Worm (Caenorhabditis elegans) whole organism, L3 larva: ENCODE data around the gene BE0003N10.1.

Experiments
- aly-2 ChIP-seq: fragments of 150-350 bp; optimal IDR thresholded peaks from 2 replicates; lab custom pipeline; 2014; ENCODE audit warnings: missing biosample characterization, missing genetic modification characterization
- ama-1 ChIP-seq: fragments of 150-350 bp; optimal IDR thresholded peaks from 2 replicates; lab custom pipeline; 2018
- ceh-16 ChIP-seq: sonication (generic microtip); optimal IDR thresholded peaks from 2 replicates; lab custom pipeline; 2017; ENCODE audit warnings: missing biosample characterization, missing genetic modification characterization
- ceh-82 ChIP-seq: fragments of 150-350 bp; optimal IDR thresholded peaks from 2 replicates; lab custom pipeline; 2014; ENCODE audit warnings: missing biosample characterization, missing genetic modification characterization
- ceh-9 ChIP-seq: sonication (generic microtip); optimal IDR thresholded peaks from 2 replicates; lab custom pipeline; 2018; ENCODE audit warnings: missing biosample characterization, missing genetic modification characterization
- daf-12 ChIP-seq: fragments of 150-350 bp; optimal IDR thresholded peaks from 2 replicates; lab custom pipeline; 2014; ENCODE audit warnings: missing biosample characterization, missing genetic modification reagents, missing genetic modification characterization
- egl-5 ChIP-seq: fragments of 150-350 bp; optimal IDR thresholded peaks from 2 replicates; lab custom pipeline; 2017; ENCODE audit warnings: missing biosample characterization, missing genetic modification reagents, missing genetic modification characterization, inconsistent platforms
- elt-1 ChIP-seq: fragments of 150-350 bp; optimal IDR thresholded peaks from 2 replicates; lab custom pipeline; 2014; ENCODE audit warnings: missing biosample characterization, missing genetic modification characterization
- elt-2 ChIP-seq: sonication (generic microtip); optimal IDR thresholded peaks from 2 replicates; lab custom pipeline; 2016; ENCODE audit warnings: missing genetic modification reagents, mild to moderate bottlenecking, missing genetic modification characterization, missing compliant biosample characterization
- eor-1 ChIP-seq, 2 experiments: fragments of 150-350 bp; optimal IDR thresholded peaks; 2 replicates each; lab custom pipeline; 2014 to 2018; ENCODE audit warnings: missing biosample characterization in 2 of 2, missing genetic modification characterization in 2 of 2
- fkh-10 ChIP-seq: sonication (generic microtip); optimal IDR thresholded peaks from 2 replicates; lab custom pipeline; 2017; ENCODE audit warnings: missing biosample characterization, missing genetic modification reagents, missing genetic modification characterization
- fkh-2 ChIP-seq: fragments of 150-350 bp; optimal IDR thresholded peaks from 2 replicates; lab custom pipeline; 2014; ENCODE audit warnings: missing biosample characterization, missing genetic modification reagents, missing genetic modification characterization
- hmg-11 ChIP-seq: sonication (generic microtip); optimal IDR thresholded peaks from 2 replicates; lab custom pipeline; 2016; ENCODE audit warnings: missing genetic modification characterization, missing compliant biosample characterization
- jun-1 ChIP-seq: fragments of 150-350 bp; optimal IDR thresholded peaks from 2 replicates; lab custom pipeline; 2014; ENCODE audit warnings: missing biosample characterization, missing genetic modification reagents, missing genetic modification characterization
- lin-15B ChIP-seq: fragments of 150-350 bp; optimal IDR thresholded peaks from 2 replicates; lab custom pipeline; 2014; ENCODE audit warnings: missing biosample characterization, missing genetic modification characterization
- lin-39 ChIP-seq: fragments of 150-350 bp; optimal IDR thresholded peaks from 2 replicates; lab custom pipeline; 2018; ENCODE audit warnings: missing biosample characterization, missing genetic modification reagents, missing genetic modification characterization
- mdl-1 ChIP-seq: fragments of 150-350 bp; optimal IDR thresholded peaks from 2 replicates; lab custom pipeline; 2014; ENCODE audit warnings: missing biosample characterization, missing genetic modification characterization
- mml-1 ChIP-seq: fragments of 150-350 bp; sonication (generic microtip); optimal IDR thresholded peaks from 3 replicates; lab custom pipeline; 2014; ENCODE audit warnings: missing biosample characterization, missing genetic modification characterization
- nfya-1 ChIP-seq: sonication (generic microtip); optimal IDR thresholded peaks from 2 replicates; lab custom pipeline; 2017; ENCODE audit warnings: missing genetic modification characterization, mild to moderate bottlenecking, missing compliant biosample characterization, antibody characterized with exemption, moderate library complexity; ENCODE audit not compliant: insufficient read depth
- nhr-12 ChIP-seq: fragments of 150-350 bp; optimal IDR thresholded peaks from 2 replicates; lab custom pipeline; 2014; ENCODE audit warnings: missing biosample characterization, missing genetic modification characterization
- nhr-23 ChIP-seq: fragments of 150-350 bp; optimal IDR thresholded peaks from 2 replicates; lab custom pipeline; 2014; ENCODE audit warnings: missing biosample characterization, missing genetic modification reagents, missing genetic modification characterization
- nhr-28 ChIP-seq: fragments of 150-350 bp; optimal IDR thresholded peaks from 2 replicates; lab custom pipeline; 2014; ENCODE audit warnings: missing biosample characterization, missing genetic modification characterization
- nhr-43 ChIP-seq: sonication (generic microtip); optimal IDR thresholded peaks from 2 replicates; lab custom pipeline; 2016; ENCODE audit warnings: mild to moderate bottlenecking, missing genetic modification characterization, missing compliant biosample characterization; ENCODE audit not compliant: poor library complexity, severe bottlenecking
- nhr-67 ChIP-seq: fragments of 150-350 bp; optimal IDR thresholded peaks from 2 replicates; lab custom pipeline; 2014; ENCODE audit warnings: missing biosample characterization, missing genetic modification characterization
- nhr-76 ChIP-seq: fragments of 150-350 bp; sonication (generic microtip); optimal IDR thresholded peaks from 5 replicates; lab custom pipeline; 2014; ENCODE audit warnings: missing biosample characterization, missing genetic modification characterization
- nhr-77 ChIP-seq: fragments of 150-350 bp; optimal IDR thresholded peaks from 2 replicates; lab custom pipeline; 2014; ENCODE audit warnings: missing biosample characterization, missing genetic modification characterization
- pha-4 ChIP-seq: fragments of 150-350 bp; optimal IDR thresholded peaks from 2 replicates; lab custom pipeline; 2014; ENCODE audit warnings: missing biosample characterization, missing genetic modification reagents, missing genetic modification characterization
- pqm-1 ChIP-seq: fragments of 150-350 bp; optimal IDR thresholded peaks from 2 replicates; lab custom pipeline; 2017; ENCODE audit warnings: missing biosample characterization, missing genetic modification characterization, inconsistent platforms
- sea-2 ChIP-seq: fragments of 150-350 bp; sonication (generic microtip); optimal IDR thresholded peaks from 4 replicates; lab custom pipeline; 2014; ENCODE audit warnings: missing biosample characterization, missing genetic modification reagents, missing genetic modification characterization
- skn-1 ChIP-seq: fragments of 150-350 bp; optimal IDR thresholded peaks from 2 replicates; lab custom pipeline; 2014; ENCODE audit warnings: missing biosample characterization, missing genetic modification characterization
- snpc-4 ChIP-seq: fragments of 150-350 bp; optimal IDR thresholded peaks from 2 replicates; lab custom pipeline; 2014; ENCODE audit warnings: missing biosample characterization, missing genetic modification characterization
- unc-39 ChIP-seq: sonication (generic microtip); optimal IDR thresholded peaks from 4 replicates; lab custom pipeline; 2017; ENCODE audit warnings: missing biosample characterization, missing genetic modification characterization
- unc-62 ChIP-seq: fragments of 150-350 bp; sonication (generic microtip); optimal IDR thresholded peaks from 4 replicates; lab custom pipeline; 2014; ENCODE audit warnings: missing biosample characterization, missing genetic modification reagents, missing genetic modification characterization
- ztf-11 ChIP-seq: fragments of 150-350 bp; optimal IDR thresholded peaks from 2 replicates; lab custom pipeline; 2014; ENCODE audit warnings: missing biosample characterization, missing genetic modification characterization

BE0003N10.1 gene

ce11 chrIII:1020732-1021131 lies 16.6 kb upstream of the BE0003N10.1 start, which contains the start of gene clc-23:
Gene clc-23, plus strand, starts transcription at chrIII:1020954.
- peak; percentile 65 for TF ChIP-seq elt-2 (tag; lab: Kevin White, UChicago)
- no peak for TF ChIP-seq mml-1 (tag; lab: Kevin White, UChicago)
- TF ChIP-seq skn-1 (tag; lab: Kevin White, UChicago) = no peak
- TF ChIP-seq nhr-76 = no peak
- TF ChIP-seq nfya-1 (tag; lab: Kevin White, UChicago) = no peak
- no peak for TF ChIP-seq nhr-12 (tag; lab: Kevin White, UChicago)

ce11 chrIII:1026261-1026660 lies 11.0 kb upstream of the BE0003N10.1 start, which contains the start of gene clc-25:
Gene clc-25, minus strand, starts transcription at chrIII:1026361.
- peak; percentile 33 for TF ChIP-seq elt-2 (tag; lab: Kevin White, UChicago)
- TF ChIP-seq sea-2 (GFP tag; lab: Kevin White, UChicago) = no peak
- no peak for TF ChIP-seq elt-1
- TF ChIP-seq unc-62 (GFP tag; lab: Kevin White, UChicago) = no peak
- no peak for TF ChIP-seq nhr-28 (tag; lab: Kevin White, UChicago)
- TF ChIP-seq pqm-1 (tag; lab: Kevin White, UChicago) = no peak
- TF ChIP-seq hmg-11 (tag; lab: Kevin White, UChicago) = no peak
- TF ChIP-seq nhr-67 (tag; lab: Kevin White, UChicago) = no peak
- TF ChIP-seq pha-4 (tag; lab: Kevin White, UChicago) = no peak

- TF ChIP-seq lin-39 (tag; lab: Kevin White, UChicago) = no peak
- no peak for TF ChIP-seq sea-2 (GFP tag; lab: Kevin White, UChicago)
- no peak for TF ChIP-seq fkh-2 (tag; lab: Kevin White, UChicago)
- TF ChIP-seq ceh-9 = no peak
- TF ChIP-seq pqm-1 (tag; lab: Kevin White, UChicago) = peak; percentile 43
- peak; percentile 76 for TF ChIP-seq elt-2 (tag; lab: Kevin White, UChicago)
- TF ChIP-seq ceh-16 (tag; lab: Kevin White, UChicago) = no peak
- TF ChIP-seq daf-12 (tag; lab: Kevin White, UChicago) = no peak
- no peak for TF ChIP-seq mdl-1 (tag; lab: Kevin White, UChicago)
- peak; percentile 19 for TF ChIP-seq jun-1 (tag; lab: Kevin White, UChicago)
- no peak for TF ChIP-seq ceh-82 (tag; lab: Kevin White, UChicago)
- TF ChIP-seq nfya-1 (tag; lab: Kevin White, UChicago) = no peak
- no peak for TF ChIP-seq nhr-67 (tag; lab: Kevin White, UChicago)
- no peak for TF ChIP-seq egl-5 (tag; lab: Kevin White, UChicago)
- no peak for TF ChIP-seq snpc-4
Measured at ce11 chrIII:1028233-1028632, 9.1 kb upstream of the BE0003N10.1 start.

- TF ChIP-seq pqm-1 (tag; lab: Kevin White, UChicago) (no peak), snpc-4 (no peak), nhr-76 (no peak), skn-1 (tag; lab: Kevin White, UChicago) (no peak), unc-39 (tag; lab: Kevin White, UChicago) (no peak), lin-15B (tag; lab: Kevin White, UChicago) (no peak), aly-2 (tag; lab: Kevin White, UChicago) (no peak), fkh-10 (GFP tag; lab: Kevin White, UChicago) (no peak), nhr-77 (tag; lab: Kevin White, UChicago) (no peak), hmg-11 (tag; lab: Kevin White, UChicago) (no peak), ceh-9 (no peak)
Measured at ce11 chrIII:1030965-1031364, 6.3 kb upstream of the BE0003N10.1 start, which contains the start of the genes clc-26 and E_BE45912.2. Gene clc-26, minus strand, starts transcription at chrIII:1031065. Gene E_BE45912.2, minus strand, starts transcription at chrIII:1031103.

- no peak for TF ChIP-seq fkh-10 (GFP tag; lab: Kevin White, UChicago)
- no peak for TF ChIP-seq ceh-16 (tag; lab: Kevin White, UChicago)
- TF ChIP-seq sea-2 (GFP tag; lab: Kevin White, UChicago) = no peak
- no peak for TF ChIP-seq unc-62 (GFP tag; lab: Kevin White, UChicago)
- no peak for TF ChIP-seq nhr-43 (tag; lab: Kevin White, UChicago)
- no peak for TF ChIP-seq ama-1 (lab: Kevin White, UChicago)
- TF ChIP-seq snpc-4 = no peak
- TF ChIP-seq aly-2 (tag; lab: Kevin White, UChicago) = no peak
- no peak for TF ChIP-seq lin-15B (tag; lab: Kevin White, UChicago)
- no peak for TF ChIP-seq mml-1 (tag; lab: Kevin White, UChicago)
- no peak for TF ChIP-seq nhr-23
- no peak for TF ChIP-seq nhr-76
- no peak for TF ChIP-seq elt-1
- TF ChIP-seq eor-1 (tag; optimal IDR thresholded peaks at IDR 0.05; lab: Kevin White, UChicago) = no peak
- TF ChIP-seq ztf-11 (tag; lab: Kevin White, UChicago) = no peak
- TF ChIP-seq, all 47 proteins: peak for 0
Measured at ce11 chrIII:1034853-1035252, 2.4 kb upstream of the BE0003N10.1 start.
